Worm (Caenorhabditis elegans) whole organism, mixed stage, embryonic: ENCODE measurements around the gene T04B2.8.

Experiments used
- M03D4.4 ChIP-seq: sonication (generic microtip); optimal IDR thresholded peaks from 2 replicates; lab custom pipeline; 2017; ENCODE audit warnings: mild to moderate bottlenecking, missing genetic modification characterization, missing compliant biosample characterization
- bed-3 ChIP-seq: fragments of 200-800 bp; sonication (Bioruptor generic); optimal IDR thresholded peaks from 3 replicates; lab custom pipeline; 2018; ENCODE audit warnings: mild to moderate bottlenecking, missing genetic modification characterization, moderate library complexity, missing compliant biosample characterization
- blmp-1 ChIP-seq: fragments of 150-350 bp; optimal IDR thresholded peaks from 2 replicates; lab custom pipeline; 2014; ENCODE audit warnings: missing biosample characterization, missing genetic modification characterization
- ceh-39 ChIP-seq: fragments of 150-350 bp; optimal IDR thresholded peaks from 2 replicates; lab custom pipeline; 2014; ENCODE audit warnings: missing biosample characterization, missing genetic modification characterization
- ceh-43 ChIP-seq: fragments of 200-800 bp; sonication (Bioruptor generic); optimal IDR thresholded peaks from 2 replicates; lab custom pipeline; 2018; ENCODE audit warnings: mild to moderate bottlenecking, missing genetic modification characterization, moderate library complexity, missing compliant biosample characterization
- ceh-83 ChIP-seq: fragments of 200-800 bp; sonication (Bioruptor generic); optimal IDR thresholded peaks from 2 replicates; lab custom pipeline; 2018; ENCODE audit warnings: mild to moderate bottlenecking, missing genetic modification characterization, missing compliant biosample characterization
- ces-1 ChIP-seq: fragments of 150-350 bp; optimal IDR thresholded peaks from 2 replicates; lab custom pipeline; 2014; ENCODE audit warnings: missing biosample characterization, missing genetic modification reagents, missing genetic modification characterization
- cnd-1 ChIP-seq: fragments of 200-800 bp; sonication (Bioruptor generic); optimal IDR thresholded peaks from 2 replicates; lab custom pipeline; 2018; ENCODE audit warnings: mild to moderate bottlenecking, missing genetic modification characterization, missing compliant biosample characterization
- drap-1 ChIP-seq: fragments of 200-800 bp; sonication (Bioruptor generic); optimal IDR thresholded peaks from 3 replicates; lab custom pipeline; 2018; ENCODE audit warnings: mild to moderate bottlenecking, missing genetic modification characterization, missing compliant biosample characterization
- elt-3 ChIP-seq: fragments of 150-350 bp; optimal IDR thresholded peaks from 2 replicates; lab custom pipeline; 2014; ENCODE audit warnings: missing biosample characterization, missing genetic modification characterization
- flh-1 ChIP-seq: fragments of 200-800 bp; sonication (Bioruptor generic); optimal IDR thresholded peaks from 2 replicates; lab custom pipeline; 2018; ENCODE audit warnings: mild to moderate bottlenecking, missing genetic modification characterization, moderate library complexity, missing compliant biosample characterization
- ham-2 ChIP-seq: fragments of 200-800 bp; sonication (Bioruptor generic); optimal IDR thresholded peaks from 2 replicates; lab custom pipeline; 2018; ENCODE audit warnings: mild to moderate bottlenecking, missing genetic modification characterization, missing compliant biosample characterization
- hlh-1 ChIP-seq: fragments of 150-350 bp; optimal IDR thresholded peaks from 2 replicates; lab custom pipeline; 2014; ENCODE audit warnings: missing biosample characterization, missing genetic modification reagents, missing genetic modification characterization
- lin-13 ChIP-seq: fragments of 150-350 bp; optimal IDR thresholded peaks from 2 replicates; lab custom pipeline; 2014; ENCODE audit warnings: missing biosample characterization, missing genetic modification characterization
- lin-32 ChIP-seq: fragments of 200-800 bp; sonication (Bioruptor generic); optimal IDR thresholded peaks from 2 replicates; lab custom pipeline; 2018; ENCODE audit warnings: mild to moderate bottlenecking, missing genetic modification characterization, missing compliant biosample characterization
- lsy-2 ChIP-seq: fragments of 150-350 bp; optimal IDR thresholded peaks from 2 replicates; lab custom pipeline; 2014; ENCODE audit warnings: missing biosample characterization, missing genetic modification characterization
- mab-5 ChIP-seq: fragments of 150-350 bp; optimal IDR thresholded peaks from 2 replicates; lab custom pipeline; 2014; ENCODE audit warnings: missing biosample characterization, missing genetic modification characterization
- mep-1 ChIP-seq: fragments of 150-350 bp; optimal IDR thresholded peaks from 2 replicates; lab custom pipeline; 2017; ENCODE audit warnings: missing biosample characterization, missing genetic modification reagents, missing genetic modification characterization, inconsistent platforms
- mls-2 ChIP-seq: sonication (generic microtip); optimal IDR thresholded peaks from 2 replicates; lab custom pipeline; 2016; ENCODE audit warnings: mild to moderate bottlenecking, missing genetic modification characterization, moderate library complexity, missing compliant biosample characterization
- nhr-12 ChIP-seq: fragments of 150-350 bp; optimal IDR thresholded peaks from 2 replicates; lab custom pipeline; 2014; ENCODE audit warnings: missing biosample characterization, missing genetic modification characterization
- nhr-2 ChIP-seq: fragments of 150-350 bp; optimal IDR thresholded peaks from 2 replicates; lab custom pipeline; 2014; ENCODE audit warnings: missing biosample characterization, missing genetic modification characterization
- nhr-237 ChIP-seq: fragments of 150-350 bp; optimal IDR thresholded peaks from 2 replicates; lab custom pipeline; 2014; ENCODE audit warnings: missing biosample characterization, missing genetic modification characterization
- nhr-28 ChIP-seq: fragments of 150-350 bp; optimal IDR thresholded peaks from 2 replicates; lab custom pipeline; 2014; ENCODE audit warnings: missing biosample characterization, missing genetic modification characterization
- nhr-76 ChIP-seq: sonication (generic microtip); optimal IDR thresholded peaks from 2 replicates; lab custom pipeline; 2017; ENCODE audit warnings: missing biosample characterization, missing genetic modification characterization
- pha-4 ChIP-seq: fragments of 150-350 bp; optimal IDR thresholded peaks from 2 replicates; lab custom pipeline; 2018; ENCODE audit warnings: missing biosample characterization, missing genetic modification reagents, missing genetic modification characterization
- sem-2 ChIP-seq: fragments of 200-800 bp; sonication (Bioruptor generic); optimal IDR thresholded peaks from 2 replicates; lab custom pipeline; 2018; ENCODE audit warnings: mild to moderate bottlenecking, missing genetic modification characterization, missing compliant biosample characterization
- snpc-4 ChIP-seq: fragments of 150-350 bp; optimal IDR thresholded peaks from 2 replicates; lab custom pipeline; 2014; ENCODE audit warnings: missing biosample characterization, missing genetic modification characterization
- sptf-1 ChIP-seq: sonication (generic microtip); optimal IDR thresholded peaks from 2 replicates; lab custom pipeline; 2017; ENCODE audit warnings: mild to moderate bottlenecking, missing genetic modification characterization, moderate library complexity, missing compliant biosample characterization
- tbx-8 ChIP-seq: fragments of 200-800 bp; sonication (Bioruptor generic); optimal IDR thresholded peaks from 2 replicates; lab custom pipeline; 2018; ENCODE audit warnings: mild to moderate bottlenecking, missing genetic modification characterization, moderate library complexity, missing compliant biosample characterization
- unc-120 ChIP-seq: sonication (generic microtip); optimal IDR thresholded peaks from 2 replicates; lab custom pipeline; 2017; ENCODE audit warnings: missing genetic modification characterization, missing compliant biosample characterization; ENCODE audit not compliant: poor library complexity, severe bottlenecking
- unc-39 ChIP-seq: fragments of 150-350 bp; optimal IDR thresholded peaks from 2 replicates; lab custom pipeline; 2014; ENCODE audit warnings: missing biosample characterization, missing genetic modification characterization
- unc-62 ChIP-seq: fragments of 150-350 bp; optimal IDR thresholded peaks from 2 replicates; lab custom pipeline; 2014; ENCODE audit warnings: missing biosample characterization, missing genetic modification reagents, missing genetic modification characterization
- zip-8 ChIP-seq: fragments of 150-350 bp; optimal IDR thresholded peaks from 2 replicates; lab custom pipeline; 2014; ENCODE audit warnings: missing biosample characterization, missing genetic modification characterization

The T04B2.8 gene

ce11 chrIV:10085401-10086187 is 34.6 kb upstream of the T04B2.8 start, which contains the start of the genes col-2 and ndc-80 (continued):
- no peak for TF ChIP-seq mep-1 (tag; lab: Kevin White, UChicago)
- TF ChIP-seq ceh-39, result peak; percentile 88
- no peak for TF ChIP-seq lin-32 (GFP tag; lab: Kevin White, UChicago)
- TF ChIP-seq, all 35 proteins: peak for 7

- TF ChIP-seq flh-1 (GFP tag; lab: Kevin White, UChicago), result no peak
- no peak for TF ChIP-seq nhr-237
- TF ChIP-seq ceh-83, result no peak
- no peak for TF ChIP-seq blmp-1 (tag; lab: Kevin White, UChicago)
- TF ChIP-seq mab-5 (tag; lab: Kevin White, UChicago), result no peak
- TF ChIP-seq ham-2, result no peak
- TF ChIP-seq ceh-39, result no peak
- no peak for TF ChIP-seq zip-8 (tag; lab: Kevin White, UChicago)
- TF ChIP-seq lin-13 (tag; lab: Kevin White, UChicago), result no peak
- no peak for TF ChIP-seq drap-1 (GFP tag; lab: Kevin White, UChicago)
- no peak for TF ChIP-seq nhr-12 (tag; lab: Kevin White, UChicago)
- no peak for TF ChIP-seq ces-1
- no peak for TF ChIP-seq lsy-2 (tag; lab: Kevin White, UChicago)
- TF ChIP-seq elt-3 (tag; lab: Kevin White, UChicago), result no peak
- TF ChIP-seq nhr-76, result no peak
- no peak for TF ChIP-seq unc-120 (tag; lab: Kevin White, UChicago)
- no peak for TF ChIP-seq bed-3
- no peak for TF ChIP-seq sptf-1
- no peak for TF ChIP-seq unc-62 (GFP tag; lab: Kevin White, UChicago)
- no peak for TF ChIP-seq cnd-1 (tag; lab: Kevin White, UChicago)
Measured at ce11 chrIV:10084323-10084959, 33.5 kb upstream of the T04B2.8 start, which contains the start of gene W01B6.8. W01B6.8 (minus strand) TSS chrIV:10084373.

- TF ChIP-seq nhr-237 (no peak), unc-62 (GFP tag; lab: Kevin White, UChicago) (no peak), snpc-4 (tag; lab: Kevin White, UChicago) (no peak), elt-3 (tag; lab: Kevin White, UChicago) (no peak), mep-1 (tag; lab: Kevin White, UChicago) (no peak), blmp-1 (tag; lab: Kevin White, UChicago) (no peak), ceh-43 (no peak), unc-39 (tag; lab: Kevin White, UChicago) (no peak), ces-1 (no peak), hlh-1 (tag; lab: Kevin White, UChicago) (no peak), lin-13 (tag; lab: Kevin White, UChicago) (no peak), M03D4.4 (tag; lab: Kevin White, UChicago) (no peak), sptf-1 (no peak), pha-4 (no peak), nhr-12 (tag; lab: Kevin White, UChicago) (no peak), sem-2 (GFP tag; lab: Kevin White, UChicago) (no peak), lin-32 (GFP tag; lab: Kevin White, UChicago) (no peak)
Measured at ce11 chrIV:10080816-10081215, 29.8 kb upstream of the T04B2.8 start, which contains the start of gene W01B6.6. W01B6.6 (plus strand) TSS chrIV:10081116.

ce11 chrIV:10078003-10078402 is 27.0 kb upstream of the T04B2.8 start:
- TF ChIP-seq lsy-2 (tag; lab: Kevin White, UChicago) (no peak), mep-1 (tag; lab: Kevin White, UChicago) (no peak), bed-3 (no peak), tbx-8 (GFP tag; lab: Kevin White, UChicago) (no peak), ces-1 (no peak), flh-1 (GFP tag; lab: Kevin White, UChicago) (no peak), sptf-1 (no peak), pha-4 (no peak), nhr-2 (no peak), nhr-28 (tag; lab: Kevin White, UChicago) (no peak), ceh-83 (no peak), mls-2 (tag; lab: Kevin White, UChicago) (no peak), unc-39 (tag; lab: Kevin White, UChicago) (no peak), nhr-12 (tag; lab: Kevin White, UChicago) (no peak)
